Fruit fly (Drosophila melanogaster) whole organism, pupa: ENCODE measurements around the gene Faa.

Source experiments
- CG10348 ChIP-seq: fragments of 200-800 bp; sonication (Bioruptor generic); IDR thresholded peaks from 2 replicates; pipeline ENCODE4 v1.3.6; 2022; ENCODE audit warnings: missing biosample characterization, missing genetic modification characterization
- CG12605 ChIP-seq: fragments of 200-800 bp; sonication (Bioruptor generic); IDR thresholded peaks from 2 replicates; pipeline ENCODE4 v1.3.6; 2022; ENCODE audit warnings: missing biosample characterization, missing genetic modification characterization
- CG13204 ChIP-seq: fragments of 200-800 bp; sonication (Bioruptor generic); optimal IDR thresholded peaks from 2 replicates; lab custom pipeline; 2018; ENCODE audit warnings: missing biosample characterization, mild to moderate bottlenecking, missing genetic modification characterization, moderate library complexity
- CG14655 ChIP-seq: fragments of 200-800 bp; sonication (Bioruptor generic); optimal IDR thresholded peaks from 3 replicates; lab custom pipeline; 2017; ENCODE audit warnings: mild to moderate bottlenecking, missing biosample characterization, missing genetic modification reagents, missing genetic modification characterization
- CG15710 ChIP-seq: fragments of 200-800 bp; sonication (Bioruptor generic); optimal IDR thresholded peaks from 2 replicates; lab custom pipeline; 2018; ENCODE audit warnings: missing biosample characterization, mild to moderate bottlenecking, missing genetic modification characterization, moderate library complexity
- CG17806 ChIP-seq: fragments of 200-800 bp; sonication (Bioruptor generic); optimal IDR thresholded peaks from 2 replicates; lab custom pipeline; 2018; ENCODE audit warnings: missing biosample characterization, mild to moderate bottlenecking, missing genetic modification characterization, moderate library complexity
- CG32121 ChIP-seq: fragments of 200-800 bp; sonication (Bioruptor generic); IDR thresholded peaks from 2 replicates; pipeline ENCODE4 v1.3.6; 2022; ENCODE audit warnings: missing biosample characterization, missing genetic modification characterization
- CG34367 ChIP-seq: fragments of 200-800 bp; sonication (Bioruptor generic); optimal IDR thresholded peaks from 2 replicates; lab custom pipeline; 2018; ENCODE audit warnings: missing biosample characterization, mild to moderate bottlenecking, missing genetic modification characterization
- CG4496 ChIP-seq: fragments of 200-800 bp; sonication (Bioruptor generic); IDR thresholded peaks from 3 replicates; pipeline ENCODE4 v1.3.6; 2022; ENCODE audit warnings: missing biosample characterization, missing genetic modification characterization
- CG8159 ChIP-seq: fragments of 200-800 bp; sonication (Bioruptor generic); optimal IDR thresholded peaks from 3 replicates; lab custom pipeline; 2018; ENCODE audit warnings: missing biosample characterization, mild to moderate bottlenecking, missing genetic modification characterization, moderate library complexity
- CG8301 ChIP-seq: fragments of 200-800 bp; sonication (Bioruptor generic); optimal IDR thresholded peaks from 2 replicates; lab custom pipeline; 2018; ENCODE audit warnings: missing biosample characterization, mild to moderate bottlenecking, missing genetic modification characterization
- CG9948 ChIP-seq: fragments of 200-800 bp; sonication (Bioruptor generic); optimal IDR thresholded peaks from 2 replicates; lab custom pipeline; 2018; ENCODE audit warnings: missing biosample characterization, mild to moderate bottlenecking, missing genetic modification characterization, moderate library complexity
- D1 ChIP-seq: fragments of 200-800 bp; sonication (Bioruptor generic); optimal IDR thresholded peaks from 2 replicates; lab custom pipeline; 2018; ENCODE audit warnings: missing biosample characterization, mild to moderate bottlenecking, missing genetic modification characterization, moderate library complexity
- EcR ChIP-seq: fragments of 200-800 bp; sonication (Bioruptor generic); optimal IDR thresholded peaks from 3 replicates; lab custom pipeline; 2019; ENCODE audit warnings: missing biosample characterization, missing genetic modification characterization, mild to moderate bottlenecking, moderate library complexity, missing genetic modification reagents
- Ets98B ChIP-seq: fragments of 200-800 bp; sonication (Bioruptor generic); IDR thresholded peaks from 2 replicates; pipeline ENCODE4 v1.3.6; 2022; ENCODE audit warnings: missing biosample characterization, missing genetic modification characterization
- Pif1A ChIP-seq: fragments of 200-800 bp; sonication (Bioruptor generic); optimal IDR thresholded peaks from 3 replicates; lab custom pipeline; 2016; ENCODE audit warnings: missing biosample characterization, missing genetic modification characterization
- Pif1B ChIP-seq: fragments of 200-800 bp; sonication (Bioruptor generic); optimal IDR thresholded peaks from 3 replicates; lab custom pipeline; 2016; ENCODE audit warnings: missing biosample characterization, missing genetic modification characterization
- Snoo ChIP-seq: fragments of 200-800 bp; sonication (Bioruptor generic); optimal IDR thresholded peaks from 3 replicates; lab custom pipeline; 2017; ENCODE audit warnings: missing biosample characterization, mild to moderate bottlenecking, missing genetic modification characterization, inconsistent platforms
- fd96Ca ChIP-seq: fragments of 200-800 bp; sonication (Bioruptor generic); IDR thresholded peaks from 3 replicates; pipeline ENCODE4 v1.3.6; 2022; ENCODE audit warnings: missing biosample characterization, missing genetic modification characterization
- gl ChIP-seq: fragments of 200-800 bp; sonication (Bioruptor generic); optimal IDR thresholded peaks from 2 replicates; lab custom pipeline; 2018; ENCODE audit warnings: missing biosample characterization, mild to moderate bottlenecking, missing genetic modification characterization
- rn ChIP-seq: fragments of 200-800 bp; sonication (Bioruptor generic); IDR thresholded peaks from 2 replicates; pipeline ENCODE4 v1.3.6; 2022; ENCODE audit warnings: missing biosample characterization, missing genetic modification characterization

The Faa gene

dm6 chr3L:4102496-4103257 lies 28.9 kb upstream of the Faa start, which contains the start of gene CG14995:
TSS of gene CG14995 (minus strand) at chr3L:4103256.
- TF ChIP-seq gl (tag; lab: Kevin White, UChicago) (no peak), CG32121 (peak; percentile 37; the same call in 1 of the 2 replicates), CG15710 (tag; lab: Kevin White, UChicago) (no peak), CG14655 (GFP tag; lab: Kevin White, UChicago) (no peak), Ets98B (GFP tag; lab: Robert Waterston, UW) (peak; percentile 67), D1 (tag; lab: Kevin White, UChicago) (no peak), CG10348 (no peak), CG12605 (peak; percentile 54; the same call in 1 of the 2 replicates), Pif1B (GFP tag; lab: Kevin White, UChicago) (peak; percentile 39), CG34367 (tag; lab: Kevin White, UChicago) (no peak), Pif1A (GFP tag; lab: Kevin White, UChicago) (peak; percentile 33), CG8301 (no peak), rn (GFP tag; lab: Robert Waterston, UW) (no peak), CG13204 (GFP tag; lab: Kevin White, UChicago) (no peak), fd96Ca (GFP tag; lab: Robert Waterston, UW) (peak; percentile 34; the same call in 1 of the 3 replicates), CG8159 (tag; lab: Kevin White, UChicago) (no peak), CG4496 (GFP tag; lab: Robert Waterston, UW) (peak; percentile 66; the same call in 2 of the 3 replicates), CG9948 (tag; lab: Kevin White, UChicago) (no peak), CG17806 (tag; lab: Kevin White, UChicago) (no peak), Snoo (tag; lab: Kevin White, UChicago) (no peak), EcR (GFP tag; lab: Kevin White, UChicago) (peak; percentile 36)

- TF ChIP-seq EcR (GFP tag; lab: Kevin White, UChicago) (peak; percentile 70), CG9948 (tag; lab: Kevin White, UChicago) (no peak)
These were observed 25.4 kb upstream of the Faa start for dm6 chr3L:4099194-4099593.

dm6 chr3L:4096546-4096945 lies 22.8 kb upstream of the Faa start:
- no peak for TF ChIP-seq CG9948 (tag; lab: Kevin White, UChicago)
- TF ChIP-seq EcR (GFP tag; lab: Kevin White, UChicago) = peak; percentile 46
- TF ChIP-seq CG17806 (tag; lab: Kevin White, UChicago) = no peak
- no peak for TF ChIP-seq rn (GFP tag; lab: Robert Waterston, UW)
- TF ChIP-seq D1 (tag; lab: Kevin White, UChicago) = no peak

dm6 chr3L:4092705-4093257 lies 19.0 kb upstream of the Faa start, which contains the start of gene CG14990:
TSS of gene CG14990 (plus strand) at chr3L:4093207.
- no peak for TF ChIP-seq CG9948 (tag; lab: Kevin White, UChicago)
- TF ChIP-seq D1 (tag; lab: Kevin White, UChicago) = peak; percentile 97
- TF ChIP-seq rn (GFP tag; lab: Robert Waterston, UW) = no peak
- no peak for TF ChIP-seq CG8159 (tag; lab: Kevin White, UChicago)

- TF ChIP-seq CG13204 (GFP tag; lab: Kevin White, UChicago) (no peak), CG17806 (tag; lab: Kevin White, UChicago) (no peak), Snoo (tag; lab: Kevin White, UChicago) (no peak), rn (GFP tag; lab: Robert Waterston, UW) (no peak)
These were observed 15.0 kb upstream of the Faa start, which contains the start of gene Gad1 for dm6 chr3L:4088694-4089190. TSS of gene Gad1 (minus strand) at chr3L:4088744.

dm6 chr3L:4087281-4087680 lies 13.5 kb upstream of the Faa start, which contains the start of gene CG14989:
TSS of gene CG14989 (plus strand) at chr3L:4087581.
- no peak for TF ChIP-seq CG13204 (GFP tag; lab: Kevin White, UChicago)
- TF ChIP-seq CG12605 = no peak
- no peak for TF ChIP-seq D1 (tag; lab: Kevin White, UChicago)
- TF ChIP-seq CG8159 (tag; lab: Kevin White, UChicago) = no peak

- TF ChIP-seq CG12605 = no peak
These were observed 12.1 kb upstream of the Faa start for dm6 chr3L:4085867-4086266.
